Fruit fly (Drosophila melanogaster): ENCODE data around the gene EndoU.
A peak's percentile ranks its signal among the peaks of the same experiment; 100 is the strongest.

The EndoU gene

DNA sequence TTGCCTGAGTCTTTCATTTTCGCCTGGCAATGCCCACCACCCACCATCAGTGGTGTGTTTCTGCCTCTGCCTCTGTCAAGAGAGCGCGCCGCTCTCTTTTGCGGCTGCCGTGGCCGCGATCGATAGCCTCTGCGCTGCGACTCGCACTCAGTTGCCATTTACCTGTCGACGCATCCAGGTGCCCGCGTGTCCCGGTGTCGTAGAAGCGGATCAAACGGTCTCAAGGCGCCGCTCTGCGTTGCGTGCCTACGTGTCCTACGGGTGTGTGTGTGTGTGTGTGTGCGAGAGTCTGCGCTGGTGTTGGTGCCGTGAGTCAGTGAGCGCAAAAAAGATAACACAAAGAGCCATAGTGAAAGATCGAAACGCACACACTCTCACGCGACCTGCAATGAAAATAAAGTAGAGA is 12.6 kb downstream of the EndoU start, which contains the start of gene Fbxl7 (continued):
- 0 out of 2 replicates have a peak, but pooled peaks have one; percentile 26 for TF ChIP-seq CG32532 (GFP tag; IDR thresholded peaks at IDR 0.05)
- peak; percentile 54; the same call in 1 of the 2 replicates for TF ChIP-seq crol (GFP tag; IDR thresholded peaks at IDR 0.05)
- TF ChIP-seq CG32767 (GFP tag; IDR thresholded peaks at IDR 0.05): peak; percentile 36; the same call in 1 of the 2 replicates
- 0 out of 2 replicates have a peak, but pooled peaks have one; percentile 6 for TF ChIP-seq sob (GFP tag; IDR thresholded peaks at IDR 0.05)
- TF ChIP-seq rib (GFP tag; IDR thresholded peaks at IDR 0.05): peak; percentile 64
- TF ChIP-seq CG4360 (GFP tag; IDR thresholded peaks at IDR 0.05): peak; percentile 30; the same call in 1 of the 2 replicates
- peak; percentile 35 for TF ChIP-seq CG8924 (tag; optimal IDR thresholded peaks at IDR 0.05)
- TF ChIP-seq CG8944 (GFP tag; optimal IDR thresholded peaks at IDR 0.05): peak; percentile 7
- 0 out of 4 replicates have a peak, but pooled peaks have one; percentile 56 for TF ChIP-seq chinmo (GFP tag; IDR thresholded peaks at IDR 0.05; ENCODE audit: partially characterized antibody)
- peak; percentile 49; the same call in 1 of the 3 replicates for TF ChIP-seq CG6175 (GFP tag; IDR thresholded peaks at IDR 0.05)
- TF ChIP-seq zen (tag; optimal IDR thresholded peaks at IDR 0.05): peak; percentile 66
- peak; percentile 3 for TF ChIP-seq CG1603 (tag; optimal IDR thresholded peaks at IDR 0.05)
- TF ChIP-seq amos (GFP tag; IDR thresholded peaks at IDR 0.05; ENCODE audit: partially characterized antibody): peak; percentile 35
- TF ChIP-seq CG13287 (GFP tag; IDR thresholded peaks at IDR 0.05; ENCODE audit: partially characterized antibody): peak; percentile 11; the same call in 1 of the 2 replicates
- TF ChIP-seq CG17612 (GFP tag; IDR thresholded peaks at IDR 0.05): 0 out of 2 replicates have a peak, but pooled peaks have one; percentile 15
- TF ChIP-seq ato (GFP tag; IDR thresholded peaks at IDR 0.05; ENCODE audit: partially characterized antibody): 0 out of 2 replicates have a peak, but pooled peaks have one; percentile 51
- TF ChIP-seq unc-4 (GFP tag; IDR thresholded peaks at IDR 0.05; ENCODE audit: partially characterized antibody): peak; percentile 26; the same call in 1 of the 2 replicates
- TF ChIP-seq NC2β (GFP tag; optimal IDR thresholded peaks at IDR 0.05): peak; percentile 17
- TF ChIP-seq Trl (optimal IDR thresholded peaks at IDR 0.05): peak; percentile 43 to 78
- peak; percentile 26 for TF ChIP-seq Trl (GFP tag; optimal IDR thresholded peaks at IDR 0.05)
- peak; percentile 35; the same call in 1 of the 3 replicates for TF ChIP-seq knrl (GFP tag; IDR thresholded peaks at IDR 0.05; ENCODE audit: partially characterized antibody)
- TF ChIP-seq kni (GFP tag; optimal IDR thresholded peaks at IDR 0.05): peak; percentile 92
- TF ChIP-seq bbx (GFP tag; IDR thresholded peaks at IDR 0.05; ENCODE audit: partially characterized antibody): peak; percentile 51
- TF ChIP-seq tll (GFP tag; optimal IDR thresholded peaks at IDR 0.05): peak in 1 of 2 experiments; percentile 89
- peak; percentile 67 for TF ChIP-seq sd (tag; optimal IDR thresholded peaks at IDR 0.05)
- TF ChIP-seq CG33557 (GFP tag; optimal IDR thresholded peaks at IDR 0.05): no peak
- no peak for TF ChIP-seq Atf6 (GFP tag; IDR thresholded peaks at IDR 0.05)
- TF ChIP-seq Adf1 (GFP tag; IDR thresholded peaks at IDR 0.05): peak; percentile 24; the same call in 1 of the 2 replicates
- no peak for TF ChIP-seq lov (optimal IDR thresholded peaks at IDR 0.05)
- TF ChIP-seq lov (GFP tag; IDR thresholded peaks at IDR 0.05): peak; percentile 52; the same call in 1 of the 3 replicates
- TF ChIP-seq CG11093 (GFP tag; IDR thresholded peaks at IDR 0.05): no peak
- peak; percentile 93 for TF ChIP-seq z (GFP tag; IDR thresholded peaks at IDR 0.05)
- TF ChIP-seq Ada2b (GFP tag; IDR thresholded peaks at IDR 0.05): no peak
- peak; percentile 14 for TF ChIP-seq CG7987 (GFP tag; optimal IDR thresholded peaks at IDR 0.05)
- peak; percentile 64 for TF ChIP-seq chn (GFP tag; optimal IDR thresholded peaks at IDR 0.05)
- 0 out of 3 replicates have a peak, but pooled peaks have one; percentile 32 for TF ChIP-seq CG34422 (GFP tag; IDR thresholded peaks at IDR 0.05)
- peak; percentile 22; the same call in 1 of the 2 replicates for TF ChIP-seq slbo (GFP tag; IDR thresholded peaks at IDR 0.05)
- 0 out of 3 replicates have a peak, but pooled peaks have one; percentile 29 for TF ChIP-seq so (GFP tag; IDR thresholded peaks at IDR 0.05)
- 0 out of 2 replicates have a peak, but pooled peaks have one; percentile 30 for TF ChIP-seq NFAT (GFP tag; IDR thresholded peaks at IDR 0.05)
- TF ChIP-seq gfzf (GFP tag; optimal IDR thresholded peaks at IDR 0.05): no peak
- peak; percentile 44 for TF ChIP-seq CG8089 (GFP tag; optimal IDR thresholded peaks at IDR 0.05)
- no peak for TF ChIP-seq NfI (GFP tag; optimal IDR thresholded peaks at IDR 0.05)
- TF ChIP-seq CG2712 (tag; optimal IDR thresholded peaks at IDR 0.05): peak; percentile 4
- TF ChIP-seq yki (optimal IDR thresholded peaks at IDR 0.05): peak; percentile 37
- peak; percentile 16 for TF ChIP-seq gcm (GFP tag; optimal IDR thresholded peaks at IDR 0.05)
- TF ChIP-seq oc (tag; optimal IDR thresholded peaks at IDR 0.05): peak; percentile 42
- TF ChIP-seq CG11247 (GFP tag; IDR thresholded peaks at IDR 0.05): peak; percentile 83
- peak; percentile 51; the same call in 1 of the 3 replicates for TF ChIP-seq gce (GFP tag; IDR thresholded peaks at IDR 0.05)
- TF ChIP-seq zen2 (GFP tag; IDR thresholded peaks at IDR 0.05; ENCODE audit: partially characterized antibody): 0 out of 3 replicates have a peak, but pooled peaks have one; percentile 37
